Worm (Caenorhabditis elegans) whole organism, mixed stage, embryonic: ENCODE results near the gene frpr-21.

ENCODE experiments used
- M03D4.4 ChIP-seq: sonication (generic microtip); optimal IDR thresholded peaks from 2 replicates; lab custom pipeline; 2017; ENCODE audit warnings: mild to moderate bottlenecking, missing genetic modification characterization, missing compliant biosample characterization
- bed-3 ChIP-seq: fragments of 200-800 bp; sonication (Bioruptor generic); optimal IDR thresholded peaks from 3 replicates; lab custom pipeline; 2018; ENCODE audit warnings: mild to moderate bottlenecking, missing genetic modification characterization, moderate library complexity, missing compliant biosample characterization
- ceh-39 ChIP-seq: fragments of 150-350 bp; optimal IDR thresholded peaks from 2 replicates; lab custom pipeline; 2014; ENCODE audit warnings: missing biosample characterization, missing genetic modification characterization
- ceh-43 ChIP-seq: fragments of 200-800 bp; sonication (Bioruptor generic); optimal IDR thresholded peaks from 2 replicates; lab custom pipeline; 2018; ENCODE audit warnings: mild to moderate bottlenecking, missing genetic modification characterization, moderate library complexity, missing compliant biosample characterization
- ceh-83 ChIP-seq: fragments of 200-800 bp; sonication (Bioruptor generic); optimal IDR thresholded peaks from 2 replicates; lab custom pipeline; 2018; ENCODE audit warnings: mild to moderate bottlenecking, missing genetic modification characterization, missing compliant biosample characterization
- ces-1 ChIP-seq: fragments of 150-350 bp; optimal IDR thresholded peaks from 2 replicates; lab custom pipeline; 2014; ENCODE audit warnings: missing biosample characterization, missing genetic modification reagents, missing genetic modification characterization
- cnd-1 ChIP-seq: fragments of 200-800 bp; sonication (Bioruptor generic); optimal IDR thresholded peaks from 2 replicates; lab custom pipeline; 2018; ENCODE audit warnings: mild to moderate bottlenecking, missing genetic modification characterization, missing compliant biosample characterization
- drap-1 ChIP-seq: fragments of 200-800 bp; sonication (Bioruptor generic); optimal IDR thresholded peaks from 3 replicates; lab custom pipeline; 2018; ENCODE audit warnings: mild to moderate bottlenecking, missing genetic modification characterization, missing compliant biosample characterization
- elt-1 ChIP-seq: sonication (generic microtip); optimal IDR thresholded peaks from 2 replicates; lab custom pipeline; 2017; ENCODE audit warnings: missing genetic modification characterization, mild to moderate bottlenecking, missing compliant biosample characterization, antibody characterized with exemption, moderate library complexity, borderline replicate concordance; ENCODE audit not compliant: insufficient read depth
- elt-3 ChIP-seq: fragments of 150-350 bp; optimal IDR thresholded peaks from 2 replicates; lab custom pipeline; 2014; ENCODE audit warnings: missing biosample characterization, missing genetic modification characterization
- flh-1 ChIP-seq: fragments of 200-800 bp; sonication (Bioruptor generic); optimal IDR thresholded peaks from 2 replicates; lab custom pipeline; 2018; ENCODE audit warnings: mild to moderate bottlenecking, missing genetic modification characterization, moderate library complexity, missing compliant biosample characterization
- ham-2 ChIP-seq: fragments of 200-800 bp; sonication (Bioruptor generic); optimal IDR thresholded peaks from 2 replicates; lab custom pipeline; 2018; ENCODE audit warnings: mild to moderate bottlenecking, missing genetic modification characterization, missing compliant biosample characterization
- hlh-1 ChIP-seq: fragments of 150-350 bp; optimal IDR thresholded peaks from 2 replicates; lab custom pipeline; 2014; ENCODE audit warnings: missing biosample characterization, missing genetic modification reagents, missing genetic modification characterization
- lin-13 ChIP-seq: fragments of 150-350 bp; optimal IDR thresholded peaks from 2 replicates; lab custom pipeline; 2014; ENCODE audit warnings: missing biosample characterization, missing genetic modification characterization
- lin-32 ChIP-seq: fragments of 200-800 bp; sonication (Bioruptor generic); optimal IDR thresholded peaks from 2 replicates; lab custom pipeline; 2018; ENCODE audit warnings: mild to moderate bottlenecking, missing genetic modification characterization, missing compliant biosample characterization
- lsy-2 ChIP-seq: fragments of 150-350 bp; optimal IDR thresholded peaks from 2 replicates; lab custom pipeline; 2014; ENCODE audit warnings: missing biosample characterization, missing genetic modification characterization
- mep-1 ChIP-seq: fragments of 150-350 bp; optimal IDR thresholded peaks from 2 replicates; lab custom pipeline; 2017; ENCODE audit warnings: missing biosample characterization, missing genetic modification reagents, missing genetic modification characterization, inconsistent platforms
- mls-2 ChIP-seq: sonication (generic microtip); optimal IDR thresholded peaks from 2 replicates; lab custom pipeline; 2016; ENCODE audit warnings: mild to moderate bottlenecking, missing genetic modification characterization, moderate library complexity, missing compliant biosample characterization
- nhr-12 ChIP-seq: fragments of 150-350 bp; optimal IDR thresholded peaks from 2 replicates; lab custom pipeline; 2014; ENCODE audit warnings: missing biosample characterization, missing genetic modification characterization
- nhr-2 ChIP-seq: fragments of 150-350 bp; optimal IDR thresholded peaks from 2 replicates; lab custom pipeline; 2014; ENCODE audit warnings: missing biosample characterization, missing genetic modification characterization
- nhr-237 ChIP-seq: fragments of 150-350 bp; optimal IDR thresholded peaks from 2 replicates; lab custom pipeline; 2014; ENCODE audit warnings: missing biosample characterization, missing genetic modification characterization
- nhr-28 ChIP-seq: fragments of 150-350 bp; optimal IDR thresholded peaks from 2 replicates; lab custom pipeline; 2014; ENCODE audit warnings: missing biosample characterization, missing genetic modification characterization
- nhr-76 ChIP-seq: sonication (generic microtip); optimal IDR thresholded peaks from 2 replicates; lab custom pipeline; 2017; ENCODE audit warnings: missing biosample characterization, missing genetic modification characterization
- pha-4 ChIP-seq: fragments of 150-350 bp; optimal IDR thresholded peaks from 2 replicates; lab custom pipeline; 2018; ENCODE audit warnings: missing biosample characterization, missing genetic modification reagents, missing genetic modification characterization
- sem-2 ChIP-seq: fragments of 200-800 bp; sonication (Bioruptor generic); optimal IDR thresholded peaks from 2 replicates; lab custom pipeline; 2018; ENCODE audit warnings: mild to moderate bottlenecking, missing genetic modification characterization, missing compliant biosample characterization
- snpc-4 ChIP-seq: fragments of 150-350 bp; optimal IDR thresholded peaks from 2 replicates; lab custom pipeline; 2014; ENCODE audit warnings: missing biosample characterization, missing genetic modification characterization
- sptf-1 ChIP-seq: sonication (generic microtip); optimal IDR thresholded peaks from 2 replicates; lab custom pipeline; 2017; ENCODE audit warnings: mild to moderate bottlenecking, missing genetic modification characterization, moderate library complexity, missing compliant biosample characterization
- tbx-8 ChIP-seq: fragments of 200-800 bp; sonication (Bioruptor generic); optimal IDR thresholded peaks from 2 replicates; lab custom pipeline; 2018; ENCODE audit warnings: mild to moderate bottlenecking, missing genetic modification characterization, moderate library complexity, missing compliant biosample characterization
- unc-120 ChIP-seq: sonication (generic microtip); optimal IDR thresholded peaks from 2 replicates; lab custom pipeline; 2017; ENCODE audit warnings: missing genetic modification characterization, missing compliant biosample characterization; ENCODE audit not compliant: poor library complexity, severe bottlenecking
- unc-39 ChIP-seq: fragments of 150-350 bp; optimal IDR thresholded peaks from 2 replicates; lab custom pipeline; 2014; ENCODE audit warnings: missing biosample characterization, missing genetic modification characterization
- unc-62 ChIP-seq: fragments of 150-350 bp; optimal IDR thresholded peaks from 2 replicates; lab custom pipeline; 2014; ENCODE audit warnings: missing biosample characterization, missing genetic modification reagents, missing genetic modification characterization
- zip-8 ChIP-seq: fragments of 150-350 bp; optimal IDR thresholded peaks from 2 replicates; lab custom pipeline; 2014; ENCODE audit warnings: missing biosample characterization, missing genetic modification characterization

The frpr-21 gene

ce11 chrII:10390854-10391253, 31.0 kb downstream of the frpr-21 start, which contains the start of the genes T09F3.2 and T09F3.7:
TSS of gene T09F3.2 (plus strand) at chrII:10391154.
TSS of gene T09F3.7 (plus strand) at chrII:10391168.
- TF ChIP-seq pha-4 (tag; lab: Kevin White, UChicago) (no peak), elt-1 (tag; lab: Kevin White, UChicago) (no peak), bed-3 (GFP tag; lab: Kevin White, UChicago) (no peak), snpc-4 (no peak), hlh-1 (tag; lab: Kevin White, UChicago) (no peak), unc-120 (tag; lab: Kevin White, UChicago) (no peak), ceh-83 (no peak), nhr-237 (tag; lab: Kevin White, UChicago) (no peak), mep-1 (tag; lab: Kevin White, UChicago) (no peak), zip-8 (tag; lab: Kevin White, UChicago) (no peak), sptf-1 (tag; lab: Kevin White, UChicago) (no peak)

- TF ChIP-seq unc-39 (tag; lab: Kevin White, UChicago) = no peak
- no peak for TF ChIP-seq mep-1 (tag; lab: Kevin White, UChicago)
Measured at ce11 chrII:10390250-10390821, 31.5 kb downstream of the frpr-21 start.

ce11 chrII:10389776-10390175, 32.1 kb downstream of the frpr-21 start:
- TF ChIP-seq lin-13 = no peak
- no peak for TF ChIP-seq pha-4 (tag; lab: Kevin White, UChicago)
- TF ChIP-seq elt-3 (tag; lab: Kevin White, UChicago) = no peak
- no peak for TF ChIP-seq nhr-76
- no peak for TF ChIP-seq M03D4.4 (tag; lab: Kevin White, UChicago)
- no peak for TF ChIP-seq unc-120 (tag; lab: Kevin White, UChicago)
- no peak for TF ChIP-seq ham-2 (GFP tag; lab: Kevin White, UChicago)
- no peak for TF ChIP-seq lsy-2 (tag; lab: Kevin White, UChicago)
- no peak for TF ChIP-seq sptf-1 (tag; lab: Kevin White, UChicago)
- no peak for TF ChIP-seq drap-1
- no peak for TF ChIP-seq ceh-43 (GFP tag; lab: Kevin White, UChicago)
- no peak for TF ChIP-seq cnd-1 (tag; lab: Kevin White, UChicago)
- TF ChIP-seq snpc-4 = no peak
- TF ChIP-seq elt-1 (tag; lab: Kevin White, UChicago) = no peak
- no peak for TF ChIP-seq mls-2 (tag; lab: Kevin White, UChicago)

ce11 chrII:10389038-10389437, 32.8 kb downstream of the frpr-21 start:
- TF ChIP-seq nhr-28 (tag; lab: Kevin White, UChicago) = no peak
- TF ChIP-seq unc-62 (GFP tag; lab: Kevin White, UChicago) = no peak
- no peak for TF ChIP-seq elt-1 (tag; lab: Kevin White, UChicago)
- TF ChIP-seq tbx-8 (GFP tag; lab: Kevin White, UChicago) = no peak
- no peak for TF ChIP-seq zip-8 (tag; lab: Kevin White, UChicago)
- no peak for TF ChIP-seq cnd-1 (tag; lab: Kevin White, UChicago)
- TF ChIP-seq nhr-76 = no peak
- TF ChIP-seq ces-1 (GFP tag; lab: Kevin White, UChicago) = no peak
- TF ChIP-seq nhr-12 (tag; lab: Kevin White, UChicago) = no peak

ce11 chrII:10388041-10388706, 33.7 kb downstream of the frpr-21 start:
- no peak for TF ChIP-seq ham-2 (GFP tag; lab: Kevin White, UChicago)
- peak; percentile 91 for TF ChIP-seq sptf-1 (tag; lab: Kevin White, UChicago)
- peak; percentile 48 for TF ChIP-seq ces-1 (GFP tag; lab: Kevin White, UChicago)
- peak; percentile 11 for TF ChIP-seq nhr-237 (tag; lab: Kevin White, UChicago)
- TF ChIP-seq mls-2 (tag; lab: Kevin White, UChicago) = peak; percentile 66
- no peak for TF ChIP-seq nhr-12 (tag; lab: Kevin White, UChicago)
- peak; percentile 70 for TF ChIP-seq unc-120 (tag; lab: Kevin White, UChicago)
- TF ChIP-seq unc-62 (GFP tag; lab: Kevin White, UChicago) = no peak
- peak; percentile 5 for TF ChIP-seq flh-1 (GFP tag; lab: Kevin White, UChicago)
- peak; percentile 54 for TF ChIP-seq drap-1
- TF ChIP-seq bed-3 (GFP tag; lab: Kevin White, UChicago) = peak; percentile 37
- TF ChIP-seq M03D4.4 (tag; lab: Kevin White, UChicago) = peak; percentile 82
- TF ChIP-seq lsy-2 (tag; lab: Kevin White, UChicago) = peak; percentile 52
- TF ChIP-seq hlh-1 (tag; lab: Kevin White, UChicago) = peak; percentile 39
- no peak for TF ChIP-seq unc-39 (tag; lab: Kevin White, UChicago)
- no peak for TF ChIP-seq pha-4 (tag; lab: Kevin White, UChicago)
- peak; percentile 4 for TF ChIP-seq ceh-39 (tag; lab: Kevin White, UChicago)
- peak; percentile 74 for TF ChIP-seq ceh-83
- peak; percentile 78 for TF ChIP-seq tbx-8 (GFP tag; lab: Kevin White, UChicago)
- peak; percentile 30 for TF ChIP-seq lin-32 (GFP tag; lab: Kevin White, UChicago)
- TF ChIP-seq ceh-43 (GFP tag; lab: Kevin White, UChicago) = peak; percentile 77
- TF ChIP-seq mep-1 (tag; lab: Kevin White, UChicago) = peak; percentile 78
- TF ChIP-seq nhr-2 (tag; lab: Kevin White, UChicago) = no peak
- no peak for TF ChIP-seq sem-2 (GFP tag; lab: Kevin White, UChicago)
- peak; percentile 54 for TF ChIP-seq elt-1 (tag; lab: Kevin White, UChicago)
- peak; percentile 38 for TF ChIP-seq cnd-1 (tag; lab: Kevin White, UChicago)
